Worm (Caenorhabditis elegans) whole organism, midembryonic: ENCODE measurements around the gene T07G12.5.

Experiments
- ztf-23 ChIP-seq: fragments of 200-800 bp; sonication (Bioruptor generic); IDR thresholded peaks from 2 replicates; pipeline ENCODE4 v1.3.6; 2022; ENCODE audit warnings: missing genetic modification reagents, missing genetic modification characterization, missing compliant biosample characterization
- ztf-29 ChIP-seq: fragments of 200-800 bp; sonication (Bioruptor generic); IDR thresholded peaks from 2 replicates; pipeline ENCODE4 v1.3.6; 2022; ENCODE audit warnings: missing genetic modification reagents, missing genetic modification characterization, missing compliant biosample characterization

- TF ChIP-seq ztf-23 (GFP tag; lab: Robert Waterston, UW) (no peak), ztf-29 (GFP tag; lab: Robert Waterston, UW) (no peak)
Observed at ce11 chrIV:10512752-10513151, 32.2 kb downstream of the T07G12.5 start.
